Worm (Caenorhabditis elegans) whole organism, early embryonic: ENCODE data around the gene famk-1.

ENCODE experiments used
- ceh-36 ChIP-seq: sonication (generic microtip); optimal IDR thresholded peaks from 2 replicates; lab custom pipeline; 2016; ENCODE audit warnings: missing genetic modification characterization, inconsistent platforms, missing compliant biosample characterization
- ets-7 ChIP-seq: sonication (generic microtip); optimal IDR thresholded peaks from 2 replicates; lab custom pipeline; 2016; ENCODE audit warnings: missing genotype, missing genetic modification characterization, missing compliant biosample characterization

DNA sequence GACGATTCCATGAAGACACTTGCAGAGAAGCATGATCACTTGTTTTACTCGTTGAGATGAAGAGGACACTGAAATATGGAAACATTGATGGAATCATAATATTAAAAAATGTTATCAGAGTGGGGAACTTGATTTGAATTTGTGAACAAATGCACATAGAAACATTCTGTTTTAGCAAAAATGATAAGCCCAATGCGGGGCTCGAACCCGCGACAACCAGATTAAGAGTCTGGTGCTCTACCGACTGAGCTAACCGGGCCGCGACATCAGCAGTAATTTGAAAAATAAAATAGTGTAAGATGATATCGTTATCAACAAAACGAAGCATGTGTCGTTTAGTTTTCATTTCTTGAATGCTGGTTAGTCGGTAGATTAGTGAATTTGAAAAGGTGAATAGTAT lies 28.1 kb upstream of the famk-1 start:
- TF ChIP-seq ceh-36 (no peak), ets-7 (no peak)
